Worm (Caenorhabditis elegans): ENCODE results near the gene Y56A3A.22.

ce11 chrIII:11896652-11897051 is 24.8 kb upstream of the Y56A3A.22 start:
- TF ChIP-seq nhr-237 (tag; optimal IDR thresholded peaks at IDR 0.05): no peak
- no peak for TF ChIP-seq pqm-1 (tag; optimal IDR thresholded peaks at IDR 0.05)
- TF ChIP-seq ztf-11 (tag; optimal IDR thresholded peaks at IDR 0.05): no peak
- TF ChIP-seq ama-1 (optimal IDR thresholded peaks at IDR 0.05): no peak
- no peak for TF ChIP-seq nhr-76 (tag; optimal IDR thresholded peaks at IDR 0.05)
- no peak for TF ChIP-seq fos-1 (tag; optimal IDR thresholded peaks at IDR 0.05)
- no peak for TF ChIP-seq unc-62 (GFP tag; optimal IDR thresholded peaks at IDR 0.05)
- TF ChIP-seq nhr-11 (tag; optimal IDR thresholded peaks at IDR 0.05): no peak
- TF ChIP-seq ceh-9 (tag; optimal IDR thresholded peaks at IDR 0.05): no peak
- no peak for TF ChIP-seq fkh-2 (tag; optimal IDR thresholded peaks at IDR 0.05)
- TF ChIP-seq unc-39 (tag; optimal IDR thresholded peaks at IDR 0.05): no peak
- TF ChIP-seq lin-39 (tag; optimal IDR thresholded peaks at IDR 0.05): no peak

Data from whole organism, L3 larva.